Worm (Caenorhabditis elegans) whole organism, L2 larva: ENCODE data around the gene nspe-8.

Experiments
- R02D3.7 ChIP-seq: fragments of 150-350 bp; optimal IDR thresholded peaks from 2 replicates; lab custom pipeline; 2014; ENCODE audit warnings: missing biosample characterization, missing genetic modification characterization
- Y55F3AM.14 ChIP-seq: fragments of 200-800 bp; sonication (Bioruptor generic); optimal IDR thresholded peaks from 2 replicates; lab custom pipeline; 2018; ENCODE audit warnings: mild to moderate bottlenecking, missing genetic modification characterization, missing compliant biosample characterization
- ZK546.5 ChIP-seq: sonication (generic microtip); optimal IDR thresholded peaks from 2 replicates; lab custom pipeline; 2017; ENCODE audit warnings: missing biosample characterization, missing genetic modification characterization
- elt-1 ChIP-seq: fragments of 150-350 bp; optimal IDR thresholded peaks from 2 replicates; lab custom pipeline; 2014; ENCODE audit warnings: missing biosample characterization, missing genetic modification characterization
- elt-3 ChIP-seq: sonication (generic microtip); optimal IDR thresholded peaks from 2 replicates; lab custom pipeline; 2017; ENCODE audit warnings: missing biosample characterization, missing genetic modification characterization
- lsy-2 ChIP-seq, 2 experiments: fragments of 150-350 bp in 1 of 2; sonication (generic microtip) in 1 of 2; optimal IDR thresholded peaks; 2 replicates each; lab custom pipeline; 2014 to 2017; ENCODE audit warnings: missing biosample characterization in 2 of 2, missing genetic modification characterization in 2 of 2
- mdl-1 ChIP-seq, 2 experiments: fragments of 150-350 bp in 1 of 2; sonication (generic microtip) in 1 of 2; optimal IDR thresholded peaks; 2 replicates each; lab custom pipeline; 2017; ENCODE audit warnings: missing biosample characterization in 2 of 2, missing genetic modification characterization in 2 of 2
- nhr-10 ChIP-seq: sonication (generic microtip); optimal IDR thresholded peaks from 2 replicates; lab custom pipeline; 2017; ENCODE audit warnings: missing biosample characterization, missing genetic modification characterization
- nhr-21 ChIP-seq: fragments of 150-350 bp; optimal IDR thresholded peaks from 2 replicates; lab custom pipeline; 2014; ENCODE audit warnings: missing biosample characterization, missing genetic modification characterization
- nhr-6 ChIP-seq: fragments of 150-350 bp; optimal IDR thresholded peaks from 2 replicates; lab custom pipeline; 2014; ENCODE audit warnings: missing biosample characterization, missing genetic modification characterization
- sma-3 ChIP-seq: sonication (generic microtip); optimal IDR thresholded peaks from 2 replicates; lab custom pipeline; 2016; ENCODE audit warnings: missing genetic modification reagents, missing genetic modification characterization, missing compliant biosample characterization
- unc-55 ChIP-seq: fragments of 150-350 bp; sonication (generic microtip); optimal IDR thresholded peaks from 3 replicates; lab custom pipeline; 2014; ENCODE audit warnings: missing biosample characterization, missing genetic modification reagents, missing genetic modification characterization
- zag-1 ChIP-seq: fragments of 150-350 bp; optimal IDR thresholded peaks from 2 replicates; lab custom pipeline; 2014; ENCODE audit warnings: missing biosample characterization, missing genetic modification characterization
- ztf-1 ChIP-seq: fragments of 200-800 bp; sonication (Bioruptor generic); conservative IDR thresholded peaks from 2 replicates; pipeline ENCODE4 v1.3.6; 2022; ENCODE audit warnings: missing genetic modification characterization, missing compliant biosample characterization
- ztf-11 ChIP-seq: sonication (generic microtip); optimal IDR thresholded peaks from 2 replicates; lab custom pipeline; 2017; ENCODE audit warnings: missing biosample characterization, missing genetic modification characterization

nspe-8 gene

ce11 chrII:12573541-12573940 is 48.2 kb downstream of the nspe-8 start, which contains the start of gene Y38E10A.2:
Gene Y38E10A.2 (minus strand): TSS chrII:12573641.
- TF ChIP-seq mdl-1 (tag; optimal IDR thresholded peaks at IDR 0.05; lab: Kevin White, UChicago) (no peak), sma-3 (GFP tag; lab: Kevin White, UChicago) (no peak), nhr-21 (tag; lab: Kevin White, UChicago) (no peak)

- TF ChIP-seq nhr-10 (no peak), Y55F3AM.14 (no peak), ZK546.5 (no peak), lsy-2 (tag; optimal IDR thresholded peaks at IDR 0.05; lab: Kevin White, UChicago) (no peak), elt-3 (tag; lab: Kevin White, UChicago) (no peak), elt-1 (tag; lab: Kevin White, UChicago) (no peak), R02D3.7 (tag; lab: Kevin White, UChicago) (no peak), unc-55 (GFP tag; lab: Kevin White, UChicago) (no peak), nhr-6 (tag; lab: Kevin White, UChicago) (no peak), ztf-1 (GFP tag; lab: Robert Waterston, UW) (no peak), zag-1 (tag; lab: Kevin White, UChicago) (no peak), ztf-11 (tag; lab: Kevin White, UChicago) (no peak)
Observed at ce11 chrII:12572760-12573159, 49.0 kb downstream of the nspe-8 start, which contains the start of gene Y38E10A.35. Gene Y38E10A.35 (minus strand): TSS chrII:12572860.
